Worm (Caenorhabditis elegans) whole organism, late embryonic: Measurements from ENCODE around the gene F28F9.3.
A peak's percentile ranks its signal among the peaks of the same experiment; 100 is the strongest.

Experiments
- K02D7.2 ChIP-seq: sonication (generic microtip); optimal IDR thresholded peaks from 2 replicates; lab custom pipeline; 2017; ENCODE audit warnings: mild to moderate bottlenecking, missing genetic modification characterization, missing compliant biosample characterization
- ahr-1 ChIP-seq: sonication (generic microtip); optimal IDR thresholded peaks from 2 replicates; lab custom pipeline; 2016; ENCODE audit warnings: missing genetic modification characterization, missing compliant biosample characterization
- ceh-18 ChIP-seq: sonication (generic microtip); optimal IDR thresholded peaks from 2 replicates; lab custom pipeline; 2016; ENCODE audit warnings: missing genetic modification characterization, missing compliant biosample characterization
- ceh-22 ChIP-seq: sonication (generic microtip); optimal IDR thresholded peaks from 2 replicates; lab custom pipeline; 2017; ENCODE audit warnings: missing biosample characterization, missing genetic modification characterization
- ceh-24 ChIP-seq: sonication (generic microtip); optimal IDR thresholded peaks from 2 replicates; lab custom pipeline; 2016; ENCODE audit warnings: mild to moderate bottlenecking, missing genetic modification characterization, missing compliant biosample characterization
- ceh-45 ChIP-seq: fragments of 200-800 bp; sonication (Bioruptor generic); IDR thresholded peaks from 2 replicates; pipeline ENCODE4 v1.3.6; 2022; ENCODE audit warnings: missing genetic modification reagents, missing genetic modification characterization, missing compliant biosample characterization
- ceh-9 ChIP-seq: sonication (generic microtip); optimal IDR thresholded peaks from 2 replicates; lab custom pipeline; 2016; ENCODE audit warnings: mild to moderate bottlenecking, missing genetic modification characterization, inconsistent platforms, missing compliant biosample characterization
- dve-1 ChIP-seq: sonication (generic microtip); optimal IDR thresholded peaks from 2 replicates; lab custom pipeline; 2017; ENCODE audit warnings: antibody characterized with exemption, mild to moderate bottlenecking, missing genetic modification characterization, missing compliant biosample characterization
- elt-2 ChIP-seq: sonication (generic microtip); optimal IDR thresholded peaks from 2 replicates; lab custom pipeline; 2016; ENCODE audit warnings: missing genetic modification reagents, missing genetic modification characterization, missing compliant biosample characterization
- eyg-1 ChIP-seq: sonication (generic microtip); optimal IDR thresholded peaks from 2 replicates; lab custom pipeline; 2016; ENCODE audit warnings: missing genotype, missing genetic modification characterization, missing compliant biosample characterization
- fax-1 ChIP-seq: sonication (generic microtip); optimal IDR thresholded peaks from 2 replicates; lab custom pipeline; 2016; ENCODE audit warnings: missing genotype, missing genetic modification characterization, missing compliant biosample characterization
- fkh-10 ChIP-seq: fragments of 150-350 bp; optimal IDR thresholded peaks from 2 replicates; lab custom pipeline; 2014; ENCODE audit warnings: missing biosample characterization, missing genetic modification reagents, missing genetic modification characterization
- fkh-6 ChIP-seq: sonication (generic microtip); optimal IDR thresholded peaks from 2 replicates; lab custom pipeline; 2016; ENCODE audit warnings: missing genetic modification characterization, missing compliant biosample characterization
- gmeb-2 ChIP-seq: sonication (generic microtip); optimal IDR thresholded peaks from 2 replicates; lab custom pipeline; 2016; ENCODE audit warnings: missing genetic modification characterization, inconsistent platforms, missing compliant biosample characterization
- hlh-6 ChIP-seq: sonication (generic microtip); optimal IDR thresholded peaks from 2 replicates; lab custom pipeline; 2016; ENCODE audit warnings: missing genotype, missing genetic modification characterization, missing compliant biosample characterization
- lim-6 ChIP-seq: sonication (generic microtip); optimal IDR thresholded peaks from 2 replicates; lab custom pipeline; 2016; ENCODE audit warnings: missing genetic modification characterization, missing compliant biosample characterization
- lin-11 ChIP-seq: fragments of 200-800 bp; sonication (Bioruptor generic); optimal IDR thresholded peaks from 2 replicates; lab custom pipeline; 2018; ENCODE audit warnings: mild to moderate bottlenecking, missing genetic modification characterization, missing compliant biosample characterization
- madf-2 ChIP-seq: sonication (generic microtip); optimal IDR thresholded peaks from 2 replicates; lab custom pipeline; 2017; ENCODE audit warnings: missing genetic modification characterization, missing compliant biosample characterization
- mec-3 ChIP-seq: sonication (generic microtip); optimal IDR thresholded peaks from 2 replicates; lab custom pipeline; 2016; ENCODE audit warnings: borderline replicate concordance, missing genetic modification characterization, missing compliant biosample characterization
- nfya-1 ChIP-seq: sonication (generic microtip); optimal IDR thresholded peaks from 2 replicates; lab custom pipeline; 2017; ENCODE audit warnings: missing genetic modification characterization, mild to moderate bottlenecking, missing compliant biosample characterization, antibody characterized with exemption, moderate library complexity
- nhr-11 ChIP-seq: fragments of 150-350 bp; optimal IDR thresholded peaks from 2 replicates; lab custom pipeline; 2014; ENCODE audit warnings: missing biosample characterization, missing genetic modification characterization
- npax-4 ChIP-seq: sonication (generic microtip); optimal IDR thresholded peaks from 2 replicates; lab custom pipeline; 2016; ENCODE audit warnings: missing genetic modification characterization, missing compliant biosample characterization
- pag-3 ChIP-seq: sonication (generic microtip); optimal IDR thresholded peaks from 2 replicates; lab custom pipeline; 2016; ENCODE audit warnings: missing compliant biosample characterization, missing genetic modification characterization, borderline replicate concordance
- pat-9 ChIP-seq: fragments of 200-800 bp; sonication (Bioruptor generic); optimal IDR thresholded peaks from 2 replicates; lab custom pipeline; 2018; ENCODE audit warnings: mild to moderate bottlenecking, missing genetic modification characterization, moderate library complexity, missing compliant biosample characterization
- pha-2 ChIP-seq: sonication (generic microtip); optimal IDR thresholded peaks from 2 replicates; lab custom pipeline; 2017; ENCODE audit warnings: mild to moderate bottlenecking, missing genetic modification characterization, missing compliant biosample characterization
- pha-4 ChIP-seq: fragments of 150-350 bp; optimal IDR thresholded peaks from 2 replicates; lab custom pipeline; 2018; ENCODE audit warnings: missing biosample characterization, missing genetic modification reagents, missing genetic modification characterization
- pqm-1 ChIP-seq: sonication (generic microtip); optimal IDR thresholded peaks from 2 replicates; lab custom pipeline; 2016; ENCODE audit warnings: missing genetic modification characterization, missing compliant biosample characterization
- sdc-2 ChIP-seq: sonication (generic microtip); optimal IDR thresholded peaks from 2 replicates; lab custom pipeline; 2016; ENCODE audit warnings: missing genotype, missing genetic modification characterization, missing compliant biosample characterization
- syd-9 ChIP-seq: sonication (generic microtip); optimal IDR thresholded peaks from 2 replicates; lab custom pipeline; 2016; ENCODE audit warnings: mild to moderate bottlenecking, missing genetic modification characterization, moderate library complexity, missing compliant biosample characterization
- tbx-7 ChIP-seq: sonication (generic microtip); optimal IDR thresholded peaks from 2 replicates; lab custom pipeline; 2016; ENCODE audit warnings: missing genotype, missing genetic modification characterization, missing compliant biosample characterization
- ttx-3 ChIP-seq: sonication (generic microtip); optimal IDR thresholded peaks from 2 replicates; lab custom pipeline; 2016; ENCODE audit warnings: missing genetic modification reagents, missing genetic modification characterization, missing compliant biosample characterization
- unc-42 ChIP-seq: sonication (generic microtip); optimal IDR thresholded peaks from 2 replicates; lab custom pipeline; 2016; ENCODE audit warnings: missing genotype, missing genetic modification characterization, missing compliant biosample characterization
- unc-55 ChIP-seq: sonication (generic microtip); optimal IDR thresholded peaks from 2 replicates; lab custom pipeline; 2017; ENCODE audit warnings: missing biosample characterization, missing genetic modification reagents, missing genetic modification characterization
- zip-5 ChIP-seq: sonication (generic microtip); optimal IDR thresholded peaks from 2 replicates; lab custom pipeline; 2016; ENCODE audit warnings: missing genetic modification characterization, missing compliant biosample characterization
- ztf-16 ChIP-seq: sonication (generic microtip); optimal IDR thresholded peaks from 2 replicates; lab custom pipeline; 2017; ENCODE audit warnings: missing genetic modification characterization, missing compliant biosample characterization

F28F9.3 gene

DNA sequence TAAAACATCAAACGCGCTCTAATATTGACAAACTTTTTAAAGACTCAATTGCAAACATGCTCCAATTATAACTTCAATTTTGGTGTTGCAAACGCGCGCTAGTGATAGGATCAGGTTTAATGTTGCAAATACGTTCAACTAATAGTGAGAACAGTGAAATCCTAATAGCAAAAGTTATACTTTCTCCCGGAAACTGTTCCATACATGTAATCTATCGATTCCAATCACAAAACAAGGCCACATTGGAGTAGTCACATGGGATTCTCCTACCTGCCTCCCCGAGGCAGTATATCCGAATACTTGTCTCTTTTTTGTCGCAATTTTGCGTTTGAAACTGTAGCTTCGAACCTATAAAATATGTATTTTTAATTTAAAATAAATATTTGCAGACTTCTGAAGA is 43.2 kb downstream of the F28F9.3 start:
- no peak for TF ChIP-seq dve-1 (tag; lab: Kevin White, UChicago)

ce11 chrIV:3873195-3873594 is 46.5 kb downstream of the F28F9.3 start:
- TF ChIP-seq mec-3 (tag; lab: Kevin White, UChicago) (no peak), hlh-6 (tag; lab: Kevin White, UChicago) (no peak), madf-2 (no peak), ceh-22 (tag; lab: Kevin White, UChicago) (no peak), fkh-10 (GFP tag; lab: Kevin White, UChicago) (no peak), pha-4 (no peak), unc-55 (GFP tag; lab: Kevin White, UChicago) (no peak), ceh-45 (GFP tag; lab: Robert Waterston, UW) (no peak), syd-9 (tag; lab: Kevin White, UChicago) (no peak), pha-2 (tag; lab: Kevin White, UChicago) (no peak), lim-6 (tag; lab: Kevin White, UChicago) (no peak), nfya-1 (tag; lab: Kevin White, UChicago) (no peak), pqm-1 (tag; lab: Kevin White, UChicago) (no peak)

DNA sequence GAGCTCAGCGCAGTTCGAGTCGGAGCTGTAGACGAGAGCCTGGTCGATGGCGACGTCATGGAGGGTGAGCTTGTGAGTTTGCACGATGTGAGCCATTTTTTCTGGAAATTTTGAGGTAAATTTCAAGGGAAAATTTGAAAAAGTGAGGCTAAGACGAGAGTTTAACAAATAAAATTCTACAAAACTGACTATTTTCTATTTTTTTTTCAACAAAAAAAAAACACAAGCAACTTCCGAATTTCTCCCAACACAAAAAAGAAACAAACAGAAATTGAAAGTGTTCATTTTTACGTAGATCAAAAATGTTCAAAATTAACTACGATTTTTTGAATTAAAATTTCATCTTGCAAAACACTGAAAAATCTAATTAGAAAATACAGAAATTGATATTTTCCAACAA is 47.0 kb downstream of the F28F9.3 start, which contains the start of gene F37C4.5:
TSS of gene F37C4.5 (minus strand) at position 101 of the 400 bp plus-strand sequence.
- no peak for TF ChIP-seq elt-2 (tag; lab: Kevin White, UChicago)

DNA sequence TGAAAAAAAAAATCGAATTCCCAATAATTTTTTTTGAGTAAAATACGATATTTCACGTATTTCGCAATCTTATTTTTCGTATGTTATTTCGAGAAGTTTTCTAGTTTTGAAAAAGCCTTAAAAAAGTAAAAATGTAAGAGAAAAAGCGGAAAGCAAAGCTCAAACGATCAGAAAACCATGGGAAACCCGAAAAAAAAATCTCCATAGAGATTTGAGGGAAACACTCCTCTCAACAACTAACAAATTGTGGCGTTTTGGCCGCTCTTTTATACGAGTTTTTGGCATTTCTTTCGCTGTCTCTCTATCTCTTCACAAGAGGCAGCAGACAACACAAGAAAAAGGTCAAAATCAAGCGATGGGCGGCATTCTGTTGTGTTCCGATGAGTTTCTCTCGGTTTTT is 47.7 kb downstream of the F28F9.3 start:
- TF ChIP-seq ztf-16 (no peak), fax-1 (no peak), ceh-18 (tag; lab: Kevin White, UChicago) (no peak), madf-2 (no peak), unc-55 (GFP tag; lab: Kevin White, UChicago) (no peak), ceh-24 (tag; lab: Kevin White, UChicago) (no peak), gmeb-2 (peak; percentile 5), K02D7.2 (tag; lab: Kevin White, UChicago) (no peak)

ce11 chrIV:3875260-3875659 is 48.6 kb downstream of the F28F9.3 start:
- TF ChIP-seq ceh-9 (no peak), fkh-6 (tag; lab: Kevin White, UChicago) (no peak), pag-3 (tag; lab: Kevin White, UChicago) (no peak), sdc-2 (tag; lab: Kevin White, UChicago) (no peak), pha-4 (no peak), eyg-1 (no peak), tbx-7 (tag; lab: Kevin White, UChicago) (no peak), pat-9 (tag; lab: Kevin White, UChicago) (no peak), ttx-3 (no peak), lin-11 (tag; lab: Kevin White, UChicago) (no peak), ahr-1 (tag; lab: Kevin White, UChicago) (no peak), nhr-11 (no peak), unc-42 (no peak), pha-2 (tag; lab: Kevin White, UChicago) (no peak), npax-4 (no peak), zip-5 (no peak), mec-3 (tag; lab: Kevin White, UChicago) (no peak), ztf-16 (no peak), K02D7.2 (tag; lab: Kevin White, UChicago) (no peak)
